Worm (Caenorhabditis elegans) whole organism, L3 larva: ENCODE data around the gene ugt-40.

Experiments used
- ZK546.5 ChIP-seq: sonication (generic microtip); optimal IDR thresholded peaks from 2 replicates; lab custom pipeline; 2017; ENCODE audit warnings: missing biosample characterization, missing genetic modification characterization
- aly-2 ChIP-seq: fragments of 150-350 bp; optimal IDR thresholded peaks from 2 replicates; lab custom pipeline; 2014; ENCODE audit warnings: missing biosample characterization, missing genetic modification characterization
- ama-1 ChIP-seq: fragments of 150-350 bp; optimal IDR thresholded peaks from 2 replicates; lab custom pipeline; 2018
- ceh-16 ChIP-seq: sonication (generic microtip); optimal IDR thresholded peaks from 2 replicates; lab custom pipeline; 2017; ENCODE audit warnings: missing biosample characterization, missing genetic modification characterization
- ceh-28 ChIP-seq: fragments of 150-350 bp; optimal IDR thresholded peaks from 2 replicates; lab custom pipeline; 2014; ENCODE audit warnings: missing biosample characterization, missing genetic modification reagents, missing genetic modification characterization
- ceh-82 ChIP-seq: fragments of 150-350 bp; optimal IDR thresholded peaks from 2 replicates; lab custom pipeline; 2014; ENCODE audit warnings: missing biosample characterization, missing genetic modification characterization
- ceh-9 ChIP-seq: sonication (generic microtip); optimal IDR thresholded peaks from 2 replicates; lab custom pipeline; 2018; ENCODE audit warnings: missing biosample characterization, missing genetic modification characterization
- daf-12 ChIP-seq: fragments of 150-350 bp; optimal IDR thresholded peaks from 2 replicates; lab custom pipeline; 2014; ENCODE audit warnings: missing biosample characterization, missing genetic modification reagents, missing genetic modification characterization
- elt-1 ChIP-seq: fragments of 150-350 bp; optimal IDR thresholded peaks from 2 replicates; lab custom pipeline; 2014; ENCODE audit warnings: missing biosample characterization, missing genetic modification characterization
- elt-2 ChIP-seq: sonication (generic microtip); optimal IDR thresholded peaks from 2 replicates; lab custom pipeline; 2016; ENCODE audit warnings: missing genetic modification reagents, mild to moderate bottlenecking, missing genetic modification characterization, missing compliant biosample characterization
- elt-3 ChIP-seq, 3 experiments: fragments of 150-350 bp in 1 of 3; sonication (generic microtip) in 2 of 3; optimal IDR thresholded peaks; 2 replicates in 2 of 3; 4 replicates in 1 of 3; lab custom pipeline; 2014 to 2017; ENCODE audit warnings: missing biosample characterization in 3 of 3, missing genetic modification characterization in 3 of 3
- fkh-10 ChIP-seq: sonication (generic microtip); optimal IDR thresholded peaks from 2 replicates; lab custom pipeline; 2017; ENCODE audit warnings: missing biosample characterization, missing genetic modification reagents, missing genetic modification characterization
- fkh-2 ChIP-seq: fragments of 150-350 bp; optimal IDR thresholded peaks from 2 replicates; lab custom pipeline; 2014; ENCODE audit warnings: missing biosample characterization, missing genetic modification reagents, missing genetic modification characterization
- fos-1 ChIP-seq: fragments of 150-350 bp; optimal IDR thresholded peaks from 2 replicates; lab custom pipeline; 2014; ENCODE audit warnings: missing biosample characterization, missing genetic modification characterization
- hmg-11 ChIP-seq: sonication (generic microtip); optimal IDR thresholded peaks from 2 replicates; lab custom pipeline; 2016; ENCODE audit warnings: missing genetic modification characterization, missing compliant biosample characterization
- jun-1 ChIP-seq: fragments of 150-350 bp; optimal IDR thresholded peaks from 2 replicates; lab custom pipeline; 2014; ENCODE audit warnings: missing biosample characterization, missing genetic modification reagents, missing genetic modification characterization
- lin-15B ChIP-seq: fragments of 150-350 bp; optimal IDR thresholded peaks from 2 replicates; lab custom pipeline; 2014; ENCODE audit warnings: missing biosample characterization, missing genetic modification characterization
- lsy-12 ChIP-seq: sonication (generic microtip); optimal IDR thresholded peaks from 2 replicates; lab custom pipeline; 2016; ENCODE audit warnings: mild to moderate bottlenecking, missing genetic modification characterization, missing compliant biosample characterization
- mdl-1 ChIP-seq: fragments of 150-350 bp; optimal IDR thresholded peaks from 2 replicates; lab custom pipeline; 2014; ENCODE audit warnings: missing biosample characterization, missing genetic modification characterization
- nfya-1 ChIP-seq: sonication (generic microtip); optimal IDR thresholded peaks from 2 replicates; lab custom pipeline; 2017; ENCODE audit warnings: missing genetic modification characterization, mild to moderate bottlenecking, missing compliant biosample characterization, antibody characterized with exemption, moderate library complexity; ENCODE audit not compliant: insufficient read depth
- nhr-11 ChIP-seq: fragments of 150-350 bp; optimal IDR thresholded peaks from 2 replicates; lab custom pipeline; 2014; ENCODE audit warnings: missing biosample characterization, missing genetic modification characterization
- nhr-12 ChIP-seq: fragments of 150-350 bp; optimal IDR thresholded peaks from 2 replicates; lab custom pipeline; 2014; ENCODE audit warnings: missing biosample characterization, missing genetic modification characterization
- nhr-237 ChIP-seq: fragments of 150-350 bp; optimal IDR thresholded peaks from 2 replicates; lab custom pipeline; 2014; ENCODE audit warnings: missing biosample characterization, missing genetic modification characterization
- nhr-25 ChIP-seq: sonication (generic microtip); optimal IDR thresholded peaks from 2 replicates; lab custom pipeline; 2017; ENCODE audit warnings: missing biosample characterization, missing genetic modification characterization
- nhr-28 ChIP-seq: fragments of 150-350 bp; optimal IDR thresholded peaks from 2 replicates; lab custom pipeline; 2014; ENCODE audit warnings: missing biosample characterization, missing genetic modification characterization
- nhr-43 ChIP-seq: sonication (generic microtip); optimal IDR thresholded peaks from 2 replicates; lab custom pipeline; 2016; ENCODE audit warnings: mild to moderate bottlenecking, missing genetic modification characterization, missing compliant biosample characterization; ENCODE audit not compliant: poor library complexity, severe bottlenecking
- nhr-67 ChIP-seq: fragments of 150-350 bp; optimal IDR thresholded peaks from 2 replicates; lab custom pipeline; 2014; ENCODE audit warnings: missing biosample characterization, missing genetic modification characterization
- nhr-76 ChIP-seq: fragments of 150-350 bp; sonication (generic microtip); optimal IDR thresholded peaks from 5 replicates; lab custom pipeline; 2014; ENCODE audit warnings: missing biosample characterization, missing genetic modification characterization
- nhr-77 ChIP-seq: fragments of 150-350 bp; optimal IDR thresholded peaks from 2 replicates; lab custom pipeline; 2014; ENCODE audit warnings: missing biosample characterization, missing genetic modification characterization
- pha-4 ChIP-seq: fragments of 150-350 bp; optimal IDR thresholded peaks from 2 replicates; lab custom pipeline; 2014; ENCODE audit warnings: missing biosample characterization, missing genetic modification reagents, missing genetic modification characterization
- pqm-1 ChIP-seq: fragments of 150-350 bp; optimal IDR thresholded peaks from 2 replicates; lab custom pipeline; 2017; ENCODE audit warnings: missing biosample characterization, missing genetic modification characterization, inconsistent platforms
- sea-2 ChIP-seq: fragments of 150-350 bp; sonication (generic microtip); optimal IDR thresholded peaks from 4 replicates; lab custom pipeline; 2014; ENCODE audit warnings: missing biosample characterization, missing genetic modification reagents, missing genetic modification characterization
- snpc-4 ChIP-seq: fragments of 150-350 bp; optimal IDR thresholded peaks from 2 replicates; lab custom pipeline; 2014; ENCODE audit warnings: missing biosample characterization, missing genetic modification characterization
- unc-39 ChIP-seq: sonication (generic microtip); optimal IDR thresholded peaks from 4 replicates; lab custom pipeline; 2017; ENCODE audit warnings: missing biosample characterization, missing genetic modification characterization
- unc-62 ChIP-seq: fragments of 150-350 bp; sonication (generic microtip); optimal IDR thresholded peaks from 4 replicates; lab custom pipeline; 2014; ENCODE audit warnings: missing biosample characterization, missing genetic modification reagents, missing genetic modification characterization
- zag-1 ChIP-seq: fragments of 150-350 bp; optimal IDR thresholded peaks from 2 replicates; lab custom pipeline; 2014; ENCODE audit warnings: missing biosample characterization, missing genetic modification characterization
- ztf-11 ChIP-seq: fragments of 150-350 bp; optimal IDR thresholded peaks from 2 replicates; lab custom pipeline; 2014; ENCODE audit warnings: missing biosample characterization, missing genetic modification characterization

Gene ugt-40

DNA sequence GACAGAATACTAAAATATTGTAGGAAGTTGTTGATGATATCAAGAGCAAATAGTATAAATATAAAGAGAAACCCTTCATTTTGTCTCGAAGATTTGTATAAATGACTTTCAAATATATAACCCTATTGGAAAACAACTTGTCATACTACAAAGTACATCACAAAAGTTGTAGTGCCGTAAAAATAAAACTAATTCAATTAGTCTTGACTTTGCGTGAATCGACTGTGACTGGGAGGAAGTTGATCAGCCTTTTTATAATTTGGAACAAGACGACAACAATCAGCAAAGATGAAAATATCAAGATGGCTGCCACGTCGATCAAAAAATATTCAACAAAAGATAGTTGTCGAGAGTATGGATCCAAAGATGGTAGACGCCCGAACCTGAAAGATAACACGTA lies at the start of gene ugt-40:
ugt-40 (minus strand) TSS at position 101 of the 400 bp plus-strand sequence.
- TF ChIP-seq nhr-77 (no peak), ceh-16 (tag; lab: Kevin White, UChicago) (no peak), aly-2 (no peak), nhr-67 (no peak), fkh-2 (tag; lab: Kevin White, UChicago) (no peak), ceh-9 (tag; lab: Kevin White, UChicago) (no peak), zag-1 (no peak), elt-2 (tag; lab: Kevin White, UChicago) (no peak), pha-4 (tag; lab: Kevin White, UChicago) (no peak), ceh-82 (tag; lab: Kevin White, UChicago) (no peak), nhr-12 (no peak), jun-1 (tag; lab: Kevin White, UChicago) (no peak), daf-12 (tag; lab: Kevin White, UChicago) (no peak), unc-39 (no peak), lin-15B (tag; lab: Kevin White, UChicago) (no peak), pqm-1 (no peak), mdl-1 (tag; lab: Kevin White, UChicago) (no peak), hmg-11 (tag; lab: Kevin White, UChicago) (no peak), nhr-11 (tag; lab: Kevin White, UChicago) (no peak)

DNA sequence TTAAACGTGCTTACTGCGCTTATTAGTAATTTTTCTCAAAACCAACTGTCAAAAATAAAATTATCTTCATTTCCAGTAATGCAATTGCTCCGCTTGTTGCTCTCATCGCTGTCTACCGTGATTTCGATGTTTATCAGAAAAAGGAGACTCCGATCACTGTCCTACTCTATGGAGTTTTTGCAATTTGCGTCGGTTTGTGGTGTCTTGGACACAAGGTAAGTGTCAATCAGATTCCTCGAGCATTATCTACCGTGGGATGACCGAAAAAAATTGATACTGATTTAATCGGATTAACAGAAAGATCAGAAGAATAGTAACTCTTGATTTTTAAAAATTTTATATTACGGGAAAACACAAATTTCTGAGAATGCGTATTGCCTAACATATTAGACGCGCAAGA lies 45.5 kb upstream of the ugt-40 start:
- TF ChIP-seq elt-2 (tag; lab: Kevin White, UChicago) (peak; percentile 29), zag-1 (no peak), jun-1 (tag; lab: Kevin White, UChicago) (no peak)
- TF ChIP-seq, all 47 proteins: peak for 1

DNA sequence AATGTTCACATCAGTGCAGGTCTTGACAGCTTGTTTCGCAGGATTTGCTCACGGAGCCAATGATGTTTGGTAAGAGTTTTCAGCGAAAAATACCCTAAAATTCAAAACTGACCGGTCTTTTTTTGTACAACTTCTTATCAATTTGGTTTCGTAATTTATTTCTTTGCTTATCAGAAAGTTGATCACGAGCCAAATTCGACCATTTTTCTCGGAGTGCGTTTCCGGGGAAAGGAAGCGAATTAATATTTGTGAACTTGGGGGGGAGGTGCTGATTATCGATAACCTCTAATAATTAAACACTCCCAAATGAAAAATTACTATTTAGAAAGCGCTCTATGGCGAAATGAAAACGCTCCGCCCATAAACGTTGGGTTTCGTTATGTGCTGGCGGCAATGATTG lies 44.8 kb upstream of the ugt-40 start:
- TF ChIP-seq jun-1 (tag; lab: Kevin White, UChicago) (peak; percentile 73), pqm-1 (peak; percentile 77), aly-2 (no peak), elt-1 (tag; lab: Kevin White, UChicago) (no peak), daf-12 (tag; lab: Kevin White, UChicago) (no peak), elt-2 (tag; lab: Kevin White, UChicago) (peak; percentile 82), nhr-76 (tag; lab: Kevin White, UChicago) (no peak), ama-1 (no peak), ceh-82 (tag; lab: Kevin White, UChicago) (no peak)

DNA sequence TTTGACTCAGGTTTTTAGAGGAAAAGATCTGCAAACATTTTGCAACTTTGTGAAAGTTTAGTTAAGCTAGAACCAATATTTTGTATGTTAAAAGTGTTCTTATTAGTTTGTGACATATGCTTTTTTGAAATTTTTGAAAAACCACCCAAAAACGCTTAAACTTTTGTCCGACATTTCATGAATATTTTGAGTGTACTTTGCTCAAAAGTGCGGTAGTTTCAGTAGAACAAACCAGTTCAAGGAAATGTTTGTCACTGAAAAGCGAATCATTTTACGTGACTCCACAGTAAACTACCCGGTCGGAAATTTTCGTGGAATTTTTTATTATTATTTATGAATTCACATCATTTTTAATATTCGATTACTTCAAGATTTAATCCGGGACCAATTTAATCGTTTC lies 42.8 kb upstream of the ugt-40 start, which contains the start of gene pitr-5:
pitr-5 (plus strand) TSS at position 301 of the 400 bp plus-strand sequence.
- TF ChIP-seq nhr-43 (tag; lab: Kevin White, UChicago) (no peak), nhr-12 (no peak), ZK546.5 (tag; lab: Kevin White, UChicago) (no peak), elt-1 (tag; lab: Kevin White, UChicago) (no peak)

DNA sequence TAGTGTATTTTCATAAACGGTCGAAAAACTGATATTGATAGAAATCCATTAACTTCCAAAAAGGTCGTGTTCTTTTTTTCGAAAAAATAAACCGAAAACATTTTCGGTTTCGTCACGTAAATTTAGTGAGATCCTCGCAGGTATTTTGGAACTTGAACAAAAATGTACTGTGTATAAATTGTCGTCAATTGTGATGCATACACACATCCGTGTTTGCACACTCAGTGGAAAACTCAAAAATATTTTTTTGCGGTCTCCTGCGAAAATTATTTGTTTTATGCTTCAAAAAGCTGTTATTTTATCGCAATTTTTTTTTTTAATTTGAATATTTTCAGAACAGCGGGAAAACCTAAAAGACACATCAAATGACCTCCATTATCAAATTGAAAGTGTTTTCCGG lies 37.1 kb upstream of the ugt-40 start, which contains the start of gene cpsf-2:
cpsf-2 (plus strand) TSS at position 330 of the 400 bp plus-strand sequence.
- no peak for TF ChIP-seq nhr-43 (tag; lab: Kevin White, UChicago)
- no peak for TF ChIP-seq sea-2 (GFP tag; lab: Kevin White, UChicago)
- TF ChIP-seq ama-1: no peak
- TF ChIP-seq ceh-82 (tag; lab: Kevin White, UChicago): no peak
- no peak for TF ChIP-seq ceh-9 (tag; lab: Kevin White, UChicago)
- peak; percentile 14 for TF ChIP-seq nfya-1
- no peak for TF ChIP-seq ztf-11 (tag; lab: Kevin White, UChicago)
- no peak for TF ChIP-seq fos-1 (tag; lab: Kevin White, UChicago)
- no peak for TF ChIP-seq lsy-12
- TF ChIP-seq unc-39: no peak
- TF ChIP-seq nhr-11 (tag; lab: Kevin White, UChicago): no peak
- no peak for TF ChIP-seq nhr-237 (tag; lab: Kevin White, UChicago)
- peak; percentile 60 for TF ChIP-seq hmg-11 (tag; lab: Kevin White, UChicago)
- no peak for TF ChIP-seq zag-1

DNA sequence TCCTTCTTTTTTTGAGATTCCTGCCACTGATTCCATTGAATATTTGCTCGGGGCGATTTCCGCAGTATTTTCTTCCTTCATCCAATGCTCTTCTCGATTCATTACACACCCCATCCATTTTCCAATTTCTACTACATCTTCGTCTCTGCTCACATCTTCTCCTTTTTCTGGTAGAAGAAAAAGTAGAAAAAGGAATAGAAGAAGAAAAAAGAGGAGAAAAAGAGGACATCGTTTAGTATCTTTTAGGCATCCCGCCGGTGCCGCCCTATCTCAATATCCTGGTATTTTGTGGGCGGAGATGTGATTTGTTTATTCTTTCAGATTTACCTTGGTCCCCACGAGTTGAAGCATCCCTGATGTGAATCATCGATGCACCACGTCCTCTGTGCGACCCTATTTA lies 33.4 kb upstream of the ugt-40 start, which contains the start of gene lgc-39:
lgc-39 (plus strand) TSS at position 301 of the 400 bp plus-strand sequence.
- no peak for TF ChIP-seq nhr-28 (tag; lab: Kevin White, UChicago)
- no peak for TF ChIP-seq zag-1
- no peak for TF ChIP-seq snpc-4 (tag; lab: Kevin White, UChicago)
- no peak for TF ChIP-seq fkh-10
- no peak for TF ChIP-seq elt-3 (tag; optimal IDR thresholded peaks at IDR 0.05; lab: Kevin White, UChicago)
- no peak for TF ChIP-seq daf-12 (tag; lab: Kevin White, UChicago)
- no peak for TF ChIP-seq fos-1 (tag; lab: Kevin White, UChicago)
- TF ChIP-seq nhr-77: no peak
- TF ChIP-seq pha-4 (tag; lab: Kevin White, UChicago): no peak
- TF ChIP-seq nhr-25 (tag; lab: Kevin White, UChicago): no peak
- no peak for TF ChIP-seq nhr-11 (tag; lab: Kevin White, UChicago)
- no peak for TF ChIP-seq pqm-1
- TF ChIP-seq ztf-11 (tag; lab: Kevin White, UChicago): no peak
- TF ChIP-seq nhr-12: no peak
- TF ChIP-seq aly-2: no peak
- TF ChIP-seq unc-62 (GFP tag; lab: Kevin White, UChicago): no peak
- no peak for TF ChIP-seq nhr-67
- TF ChIP-seq ceh-28 (tag; lab: Kevin White, UChicago): no peak
